Fruit fly (Drosophila melanogaster) whole organism, wandering third instar larva: ENCODE measurements around the gene csw.

Experiments
- Abd-B ChIP-seq: fragments of >200 bp; optimal IDR thresholded peaks from 2 replicates; lab custom pipeline; 2017; ENCODE audit warnings: missing biosample characterization, missing genetic modification characterization
- CG32264 ChIP-seq: fragments of 200-800 bp; sonication (Bioruptor generic); optimal IDR thresholded peaks from 2 replicates; lab custom pipeline; 2016; ENCODE audit warnings: missing biosample characterization, missing genetic modification characterization
- CG9705 ChIP-seq: fragments of 200-800 bp; sonication (Bioruptor generic); optimal IDR thresholded peaks from 2 replicates; lab custom pipeline; 2018; ENCODE audit warnings: missing biosample characterization, mild to moderate bottlenecking, missing genetic modification characterization
- CrebA ChIP-seq: fragments of 200-800 bp; sonication (Bioruptor generic); optimal IDR thresholded peaks from 2 replicates; lab custom pipeline; 2016; ENCODE audit warnings: missing biosample characterization, mild to moderate bottlenecking, missing genetic modification characterization, borderline replicate concordance
- Dfd ChIP-seq: fragments of >200 bp; optimal IDR thresholded peaks from 2 replicates; lab custom pipeline; 2017; ENCODE audit warnings: missing biosample characterization, missing genetic modification characterization
- Dif ChIP-seq: fragments of 200-275, 200-300 bp; sonication (Bioruptor generic); optimal IDR thresholded peaks from 2 replicates; lab custom pipeline; 2018; ENCODE audit warnings: missing biosample characterization, missing genetic modification characterization; ENCODE audit not compliant: partially characterized antibody
- GATAd ChIP-seq: sonication (Bioruptor generic); optimal IDR thresholded peaks from 2 replicates; lab custom pipeline; 2016; ENCODE audit warnings: missing biosample characterization, missing genetic modification characterization
- HLH106 ChIP-seq: fragments of 200-800 bp; optimal IDR thresholded peaks from 3 replicates; lab custom pipeline; 2019; ENCODE audit warnings: missing biosample characterization, mild to moderate bottlenecking, missing genetic modification characterization, moderate library complexity
- Hnf4 ChIP-seq: fragments of 200-800 bp; sonication (Bioruptor generic); optimal IDR thresholded peaks from 2 replicates; lab custom pipeline; 2016; ENCODE audit warnings: missing biosample characterization, mild to moderate bottlenecking, missing genetic modification characterization
- Hr78 ChIP-seq: fragments of >200 bp; optimal IDR thresholded peaks from 2 replicates; lab custom pipeline; 2017; ENCODE audit warnings: missing biosample characterization, missing genetic modification characterization
- Hr83 ChIP-seq: fragments of 200-300 bp; sonication (Bioruptor generic); optimal IDR thresholded peaks from 2 replicates; lab custom pipeline; 2016; ENCODE audit warnings: missing biosample characterization, mild to moderate bottlenecking, missing genetic modification characterization, moderate library complexity; ENCODE audit not compliant: poor library complexity, severe bottlenecking
- Jra ChIP-seq: sonication (Bioruptor generic); optimal IDR thresholded peaks from 2 replicates; lab custom pipeline; 2016; ENCODE audit warnings: missing biosample characterization, missing genetic modification characterization
- Mio ChIP-seq: sonication (Bioruptor generic); optimal IDR thresholded peaks from 2 replicates; lab custom pipeline; 2016; ENCODE audit warnings: missing biosample characterization, missing genetic modification characterization
- Myc ChIP-seq: fragments of >200 bp; optimal IDR thresholded peaks from 2 replicates; lab custom pipeline; 2017
- N ChIP-seq: fragments of >200 bp; optimal IDR thresholded peaks from 2 replicates; lab custom pipeline; 2018; ENCODE audit warnings: missing biosample characterization, missing external identifiers, missing genetic modification characterization
- OdsH ChIP-seq: fragments of 200-800 bp; sonication (Bioruptor generic); optimal IDR thresholded peaks from 2 replicates; lab custom pipeline; 2016; ENCODE audit warnings: missing biosample characterization, mild to moderate bottlenecking, missing genetic modification characterization
- Rel ChIP-seq, 2 experiments: fragments of 200-800 bp; sonication (Bioruptor generic) in 1 of 2; optimal IDR thresholded peaks; 2 replicates in 1 of 2; 3 replicates in 1 of 2; lab custom pipeline; 2016 to 2019; ENCODE audit warnings: mild to moderate bottlenecking in 2 of 2, missing biosample characterization in 2 of 2, missing genetic modification characterization in 2 of 2, moderate library complexity in 1 of 2
- Sp1 ChIP-seq: fragments of 200-800 bp; sonication (Bioruptor generic); optimal IDR thresholded peaks from 3 replicates; lab custom pipeline; 2019; ENCODE audit warnings: missing biosample characterization, mild to moderate bottlenecking, missing genetic modification characterization, moderate library complexity
- Vsx2 ChIP-seq: fragments of 200-300, 225-300 bp; sonication (Bioruptor generic); optimal IDR thresholded peaks from 2 replicates; lab custom pipeline; 2018; ENCODE audit warnings: missing biosample characterization, missing genetic modification characterization; ENCODE audit not compliant: partially characterized antibody
- br ChIP-seq: fragments of 200-800 bp; sonication (Bioruptor generic); optimal IDR thresholded peaks from 2 replicates; lab custom pipeline; 2016; ENCODE audit warnings: missing biosample characterization, missing genetic modification characterization
- brk ChIP-seq: fragments of 200-800 bp; sonication (Bioruptor generic); optimal IDR thresholded peaks from 2 replicates; lab custom pipeline; 2016; ENCODE audit warnings: missing biosample characterization, mild to moderate bottlenecking, missing genetic modification characterization
- dl ChIP-seq, 2 experiments: fragments of 175-275, 200-275 bp in 1 of 2; fragments of 200-275 bp in 1 of 2; sonication (Bioruptor generic); optimal IDR thresholded peaks; lab custom pipeline; 2018; ENCODE audit warnings: mild to moderate bottlenecking in 2 of 2, missing biosample characterization in 2 of 2, missing genetic modification characterization in 2 of 2, moderate library complexity in 2 of 2; ENCODE audit not compliant: partially characterized antibody in 2 of 2, insufficient read depth in 1 of 2
- dmrt93B ChIP-seq: fragments of 200-800 bp; sonication (Bioruptor generic); optimal IDR thresholded peaks from 2 replicates; lab custom pipeline; 2018; ENCODE audit warnings: missing biosample characterization, mild to moderate bottlenecking, missing genetic modification characterization
- dsf ChIP-seq: sonication (Bioruptor generic); optimal IDR thresholded peaks from 2 replicates; lab custom pipeline; 2016; ENCODE audit warnings: missing biosample characterization, missing genetic modification characterization, borderline replicate concordance
- ey ChIP-seq: fragments of 200-800 bp; sonication (Bioruptor generic); optimal IDR thresholded peaks from 2 replicates; lab custom pipeline; 2016; ENCODE audit warnings: missing biosample characterization, missing genetic modification characterization
- foxo ChIP-seq, 2 experiments: fragments of 200-800 bp; sonication (Bioruptor generic); optimal IDR thresholded peaks; 2 replicates in 1 of 2; 3 replicates in 1 of 2; lab custom pipeline; 2016 to 2017; ENCODE audit warnings: missing biosample characterization in 2 of 2, missing genetic modification characterization in 2 of 2
- fru ChIP-seq: fragments of 200-800 bp; sonication (Bioruptor generic); optimal IDR thresholded peaks from 3 replicates; lab custom pipeline; 2016; ENCODE audit warnings: missing biosample characterization, mild to moderate bottlenecking, missing genetic modification characterization
- h ChIP-seq: fragments of 200-800 bp; sonication (Bioruptor generic); optimal IDR thresholded peaks from 3 replicates; lab custom pipeline; 2016; ENCODE audit warnings: missing biosample characterization, mild to moderate bottlenecking, missing genetic modification characterization
- jim ChIP-seq: fragments of 175-275, 200-325 bp; sonication (Bioruptor generic); optimal IDR thresholded peaks from 2 replicates; lab custom pipeline; 2016; ENCODE audit warnings: missing biosample characterization, mild to moderate bottlenecking, missing genetic modification characterization
- lola ChIP-seq: fragments of >200 bp; optimal IDR thresholded peaks from 2 replicates; lab custom pipeline; 2017; ENCODE audit warnings: missing biosample characterization, missing genetic modification characterization
- pan ChIP-seq: fragments of >200 bp; optimal IDR thresholded peaks from 2 replicates; lab custom pipeline; 2017
- psq ChIP-seq: fragments of 200-800 bp; sonication (Bioruptor generic); optimal IDR thresholded peaks from 3 replicates; lab custom pipeline; 2017; ENCODE audit warnings: missing biosample characterization, mild to moderate bottlenecking, missing genetic modification characterization, moderate library complexity
- rgr ChIP-seq: fragments of 200-800 bp; sonication (Bioruptor generic); optimal IDR thresholded peaks from 3 replicates; lab custom pipeline; 2016; ENCODE audit warnings: missing biosample characterization, mild to moderate bottlenecking, missing genetic modification characterization
- sage ChIP-seq: fragments of 200-800 bp; sonication (Bioruptor generic); optimal IDR thresholded peaks from 2 replicates; lab custom pipeline; 2016; ENCODE audit warnings: missing biosample characterization, mild to moderate bottlenecking, missing genetic modification characterization
- sv ChIP-seq: fragments of 200-800 bp; sonication (Bioruptor generic); optimal IDR thresholded peaks from 3 replicates; lab custom pipeline; 2016; ENCODE audit warnings: missing biosample characterization, missing genetic modification characterization
- tai ChIP-seq: sonication (Bioruptor generic); optimal IDR thresholded peaks from 2 replicates; lab custom pipeline; 2016; ENCODE audit warnings: missing biosample characterization, missing genetic modification characterization
- usp ChIP-seq: fragments of >200 bp; optimal IDR thresholded peaks from 2 replicates; lab custom pipeline; 2017; ENCODE audit warnings: missing biosample characterization, missing genetic modification characterization
- woc ChIP-seq: sonication (Bioruptor generic); optimal IDR thresholded peaks from 2 replicates; lab custom pipeline; 2016; ENCODE audit warnings: missing biosample characterization, mild to moderate bottlenecking, missing genetic modification characterization

Gene csw

dm6 chrX:2141159-2141853 is 47.3 kb downstream of the csw start, which contains the start of gene D2hgdh:
Gene D2hgdh (plus strand): TSS chrX:2141489.
- TF ChIP-seq Jra (GFP tag; lab: Kevin White, UChicago) (no peak), usp (GFP tag; lab: Kevin White, UChicago) (no peak), dmrt93B (GFP tag; lab: Kevin White, UChicago) (no peak), ey (GFP tag; lab: Kevin White, UChicago) (peak; percentile 25), Hnf4 (peak; percentile 41), Rel (GFP tag; optimal IDR thresholded peaks at IDR 0.05; lab: Kevin White, UChicago) (no peak), Rel (tag; optimal IDR thresholded peaks at IDR 0.05; lab: Kevin White, UChicago) (peak; percentile 35), rgr (GFP tag; lab: Kevin White, UChicago) (peak; percentile 56), brk (GFP tag; lab: Kevin White, UChicago) (peak; percentile 23), Dif (GFP tag; lab: Kevin White, UChicago) (peak; percentile 44), psq (GFP tag; lab: Kevin White, UChicago) (no peak), Dfd (no peak), fru (GFP tag; lab: Kevin White, UChicago) (no peak), foxo (GFP tag; optimal IDR thresholded peaks at IDR 0.05; lab: Kevin White, UChicago) (peak in 1 of 2 experiments; percentile 47), h (GFP tag; lab: Kevin White, UChicago) (peak; percentile 23), OdsH (peak; percentile 46), HLH106 (tag; lab: Kevin White, UChicago) (peak; percentile 50), Myc (lab: Kevin White, UChicago) (no peak)

- TF ChIP-seq Mio (GFP tag; lab: Kevin White, UChicago) (no peak), dsf (peak; percentile 28), Dif (GFP tag; lab: Kevin White, UChicago) (no peak), HLH106 (tag; lab: Kevin White, UChicago) (peak; percentile 63), Hr83 (GFP tag; lab: Kevin White, UChicago) (peak; percentile 90), GATAd (peak; percentile 5), lola (no peak), h (GFP tag; lab: Kevin White, UChicago) (peak; percentile 74), sage (GFP tag; lab: Kevin White, UChicago) (peak; percentile 64), CG32264 (peak; percentile 33), Myc (lab: Kevin White, UChicago) (no peak), foxo (GFP tag; optimal IDR thresholded peaks at IDR 0.05; lab: Kevin White, UChicago) (peak in 1 of 2 experiments; percentile 53), rgr (GFP tag; lab: Kevin White, UChicago) (peak; percentile 68), N (GFP tag; lab: Kevin White, UChicago) (no peak), Hnf4 (peak; percentile 61), usp (GFP tag; lab: Kevin White, UChicago) (no peak), pan (lab: Kevin White, UChicago) (no peak), dl (GFP tag; optimal IDR thresholded peaks at IDR 0.05; lab: Kevin White, UChicago; ENCODE audit: insufficient read depth in 1 of 2, partially characterized antibody in 2 of 2) (no peak), Abd-B (GFP tag; lab: Kevin White, UChicago) (no peak), OdsH (no peak), Dfd (no peak), Vsx2 (no peak), tai (GFP tag; lab: Kevin White, UChicago) (no peak), Sp1 (GFP tag; lab: Kevin White, UChicago) (peak; percentile 46), CrebA (no peak), sv (GFP tag; lab: Kevin White, UChicago) (peak; percentile 44), woc (GFP tag; lab: Kevin White, UChicago) (peak; percentile 31), CG9705 (GFP tag; lab: Kevin White, UChicago) (peak; percentile 3), fru (GFP tag; lab: Kevin White, UChicago) (peak; percentile 44), Hr78 (no peak), br (GFP tag; lab: Kevin White, UChicago) (peak; percentile 64), psq (GFP tag; lab: Kevin White, UChicago) (peak; percentile 31), jim (GFP tag; lab: Kevin White, UChicago) (peak; percentile 23), dmrt93B (GFP tag; lab: Kevin White, UChicago) (peak; percentile 7), Jra (GFP tag; lab: Kevin White, UChicago) (peak; percentile 69), brk (GFP tag; lab: Kevin White, UChicago) (no peak), ey (GFP tag; lab: Kevin White, UChicago) (no peak), Rel (GFP tag; optimal IDR thresholded peaks at IDR 0.05; lab: Kevin White, UChicago) (no peak), Rel (tag; optimal IDR thresholded peaks at IDR 0.05; lab: Kevin White, UChicago) (peak; percentile 35)
Measured at dm6 chrX:2141854-2142216, 47.8 kb downstream of the csw start.
